Worm (Caenorhabditis elegans): Measurements from ENCODE around the gene F26C11.4.
"Not testable (repeated sequence)": the region's sequence is repeated elsewhere in the genome, so short reads cannot be mapped to it uniquely, and the experiment has no call there.

Gene F26C11.4

ce11 chrII:9868207-9868606 is 47.9 kb downstream of the F26C11.4 start:
- TF ChIP-seq flt-1 (GFP tag; IDR thresholded peaks at IDR 0.05) (no peak), med-1 (GFP tag; optimal IDR thresholded peaks at IDR 0.05; ENCODE audit: insufficient read depth) (no peak), klf-2 (GFP tag; conservative IDR thresholded peaks at IDR 0.05) (no peak), T22C8.4 (GFP tag; IDR thresholded peaks at IDR 0.05) (no peak)

DNA sequence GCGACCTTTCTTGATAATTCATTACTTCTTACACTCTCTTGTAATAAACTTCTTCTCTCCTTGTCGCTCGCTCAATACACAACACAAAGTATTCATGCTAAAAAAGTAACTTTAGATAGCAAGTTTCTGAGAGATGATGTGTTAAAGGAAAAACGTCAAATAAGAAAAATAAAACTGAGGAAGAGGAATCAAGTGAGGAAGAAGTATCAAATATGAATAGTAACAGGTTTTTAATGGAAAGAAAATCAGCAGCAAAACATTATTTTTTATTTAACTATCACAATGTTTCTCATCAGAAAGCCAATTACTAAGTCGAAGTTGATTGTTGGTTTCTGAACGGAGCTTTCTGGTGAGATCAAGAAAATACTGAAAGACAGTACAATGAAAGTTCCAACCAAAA is 49.7 kb downstream of the F26C11.4 start, which contains the start of gene chil-1:
TSS of gene chil-1 (minus strand) at position 101 of the 400 bp plus-strand sequence.
- not testable (repeated sequence) for TF ChIP-seq ref-1 (GFP tag; conservative IDR thresholded peaks at IDR 0.05); tab-1 (GFP tag; IDR thresholded peaks at IDR 0.05); flt-1 (GFP tag; IDR thresholded peaks at IDR 0.05)
